Worm (Caenorhabditis elegans) whole organism, young adult: ENCODE data around the gene T28H10.2.

Source experiments
- ccch-3 ChIP-seq: fragments of 200-800 bp; sonication (Bioruptor generic); optimal IDR thresholded peaks from 2 replicates; lab custom pipeline; 2018; ENCODE audit warnings: mild to moderate bottlenecking, missing genetic modification characterization, missing compliant biosample characterization
- nfya-1 ChIP-seq: sonication (generic microtip); optimal IDR thresholded peaks from 2 replicates; lab custom pipeline; 2017; ENCODE audit warnings: antibody characterized with exemption, missing compliant biosample characterization, missing genetic modification characterization, borderline replicate concordance; ENCODE audit not compliant: insufficient read depth
- snpc-4 ChIP-seq, 5 experiments: fragments of 150-350 bp in 1 of 5; sonication (generic microtip) in 4 of 5; optimal IDR thresholded peaks; 2 replicates each; lab custom pipeline; 2014 to 2018; ENCODE audit warnings: missing genetic modification characterization in 5 of 5, missing biosample characterization in 3 of 5, antibody characterized with exemption in 2 of 5, mild to moderate bottlenecking in 2 of 5, missing compliant biosample characterization in 2 of 5, missing genotype in 2 of 5, moderate library complexity in 2 of 5, missing genetic modification reagents in 1 of 5

ce11 chrV:12466653-12467052, 46.1 kb downstream of the T28H10.2 start:
- no peak for TF ChIP-seq ccch-3 (GFP tag; lab: Kevin White, UChicago)
- TF ChIP-seq snpc-4 (GFP tag; optimal IDR thresholded peaks at IDR 0.05; lab: Kevin White, UChicago): no peak
- no peak for TF ChIP-seq snpc-4 (tag; optimal IDR thresholded peaks at IDR 0.05; lab: Kevin White, UChicago)
- TF ChIP-seq nfya-1 (tag; lab: Kevin White, UChicago): no peak
